In the genomic region with DNA sequence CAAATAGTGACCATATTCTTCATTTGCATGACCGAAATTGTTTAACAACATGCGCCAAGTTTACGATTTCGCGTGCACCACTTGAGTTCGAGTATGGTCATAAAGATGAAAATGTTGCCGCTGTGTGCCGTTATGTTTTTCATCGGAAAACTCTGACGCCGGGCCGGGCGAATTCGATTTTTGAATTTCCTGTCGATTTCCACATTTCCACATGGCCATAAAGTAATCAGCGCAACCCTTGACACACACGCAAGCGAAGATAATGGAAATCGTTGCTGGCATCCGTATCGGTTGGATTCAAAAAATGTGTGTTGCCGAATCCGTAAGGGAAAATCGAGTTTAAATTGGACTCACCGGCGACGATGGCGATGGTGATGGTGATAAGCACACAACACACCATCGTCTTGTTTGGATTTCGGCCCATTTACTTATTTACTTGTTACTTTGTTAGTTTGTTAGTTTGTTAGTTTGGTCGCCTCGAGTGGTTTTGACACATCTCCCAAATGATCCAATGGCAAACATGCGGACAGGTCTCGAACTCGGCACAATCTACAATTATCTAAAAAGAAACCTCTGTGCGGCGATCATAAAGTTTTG, we compare ENCODE assay signal across 1 fruit fly cellular context.
TF ChIP-seq lines count a peak whose summit lies in the region.

No protein-coding gene starts in this region.

TF ChIP-seq in whole organism, embryonic, 481 proteins besides CTCF, POLR2A, EP300 and RAD21 (continued from another document and continues in another):
- no peak for TF ChIP-seq cato (GFP tag; optimal IDR thresholded peaks at IDR 0.05; lab: Kevin White, UChicago; ENCODE audit: borderline replicate concordance)
- peak; percentile 53 for TF ChIP-seq CG5180 (GFP tag; optimal IDR thresholded peaks at IDR 0.05; lab: Kevin White, UChicago)
- no peak for TF ChIP-seq Mad (GFP tag; optimal IDR thresholded peaks at IDR 0.05; lab: Kevin White, UChicago)
- TF ChIP-seq ham (GFP tag; IDR thresholded peaks at IDR 0.05; lab: Robert Waterston, UW): no peak
- TF ChIP-seq Camta (GFP tag; optimal IDR thresholded peaks at IDR 0.05; lab: Kevin White, UChicago): no peak
- TF ChIP-seq pnt (GFP tag; optimal IDR thresholded peaks at IDR 0.05; lab: Kevin White, UChicago): no peak
- TF ChIP-seq dan (GFP tag; IDR thresholded peaks at IDR 0.05; lab: Robert Waterston, UW): no peak
- peak; percentile 34; the same call in 1 of the 3 replicates for TF ChIP-seq zfh1 (GFP tag; IDR thresholded peaks at IDR 0.05; lab: Robert Waterston, UW)
- TF ChIP-seq ATbp (GFP tag; optimal IDR thresholded peaks at IDR 0.05; lab: Kevin White, UChicago): peak; percentile 89
- no peak for TF ChIP-seq D19B (GFP tag; optimal IDR thresholded peaks at IDR 0.05; lab: Kevin White, UChicago)
- peak; percentile 61 for TF ChIP-seq CG11504 (tag; optimal IDR thresholded peaks at IDR 0.05; lab: Kevin White, UChicago)
- peak; percentile 18 for TF ChIP-seq unpg (GFP tag; optimal IDR thresholded peaks at IDR 0.05; lab: Kevin White, UChicago)
- TF ChIP-seq CG1603 (tag; optimal IDR thresholded peaks at IDR 0.05; lab: Kevin White, UChicago): peak; percentile 75
- TF ChIP-seq Dll (GFP tag; IDR thresholded peaks at IDR 0.05; lab: Robert Waterston, UW; ENCODE audit: partially characterized antibody): 0 out of 4 replicates have a peak, but pooled peaks have one; percentile 14
- peak; percentile 48 for TF ChIP-seq CG6254 (GFP tag; optimal IDR thresholded peaks at IDR 0.05; lab: Kevin White, UChicago)
- TF ChIP-seq stc (GFP tag; IDR thresholded peaks at IDR 0.05; lab: Robert Waterston, UW): peak; percentile 22; the same call in 1 of the 2 replicates
- TF ChIP-seq ranshi (GFP tag; IDR thresholded peaks at IDR 0.05; lab: Robert Waterston, UW): no peak; the same call in 1 of the 2 replicates
- peak; percentile 14 for TF ChIP-seq CG12942 (GFP tag; optimal IDR thresholded peaks at IDR 0.05; lab: Kevin White, UChicago)
- TF ChIP-seq CG3838 (GFP tag; optimal IDR thresholded peaks at IDR 0.05; lab: Kevin White, UChicago): peak; percentile 53
- TF ChIP-seq Poxn (GFP tag; IDR thresholded peaks at IDR 0.05; lab: Robert Waterston, UW): no peak
- peak; percentile 76 for TF ChIP-seq CG3407 (GFP tag; optimal IDR thresholded peaks at IDR 0.05; lab: Kevin White, UChicago)
- TF ChIP-seq abd-A (tag; optimal IDR thresholded peaks at IDR 0.05; lab: Kevin White, UChicago): no peak
- no peak for TF ChIP-seq E2f1 (GFP tag; IDR thresholded peaks at IDR 0.05; lab: Robert Waterston, UW)
- peak; percentile 66 for TF ChIP-seq CG7745 (tag; optimal IDR thresholded peaks at IDR 0.05; lab: Kevin White, UChicago)
- TF ChIP-seq MTF-1 (GFP tag; optimal IDR thresholded peaks at IDR 0.05; lab: Kevin White, UChicago; ENCODE audit: borderline replicate concordance): peak; percentile 54
- TF ChIP-seq CG33213 (GFP tag; optimal IDR thresholded peaks at IDR 0.05; lab: Kevin White, UChicago): peak; percentile 8
- TF ChIP-seq CG10366 (GFP tag; IDR thresholded peaks at IDR 0.05; lab: Robert Waterston, UW): no peak; the same call in 1 of the 2 replicates
- peak in 1 of 2 experiments; percentile 43 for TF ChIP-seq chif (GFP tag; optimal IDR thresholded peaks at IDR 0.05; lab: Kevin White, UChicago)
- TF ChIP-seq CG6683 (GFP tag; optimal IDR thresholded peaks at IDR 0.05; lab: Kevin White, UChicago): no peak
- no peak for TF ChIP-seq wdn (GFP tag; IDR thresholded peaks at IDR 0.05; lab: Robert Waterston, UW)
- TF ChIP-seq CG11560 (tag; IDR thresholded peaks at IDR 0.05; lab: Robert Waterston, UW): no peak
- peak; percentile 76 for TF ChIP-seq gsb-n (tag; optimal IDR thresholded peaks at IDR 0.05; lab: Kevin White, UChicago)
- TF ChIP-seq Kr (GFP tag; optimal IDR thresholded peaks at IDR 0.05; lab: Kevin White, UChicago): peak; percentile 49
- TF ChIP-seq lab (GFP tag; optimal IDR thresholded peaks at IDR 0.05; lab: Kevin White, UChicago): peak; percentile 55
- peak; percentile 13 for TF ChIP-seq CG12391 (tag; optimal IDR thresholded peaks at IDR 0.05; lab: Kevin White, UChicago)
- peak; percentile 32; the same call in 1 of the 3 replicates for TF ChIP-seq ase (GFP tag; IDR thresholded peaks at IDR 0.05; lab: Robert Waterston, UW)
- peak in 1 of 2 experiments; percentile 41 for TF ChIP-seq Pdp1 (GFP tag; optimal IDR thresholded peaks at IDR 0.05; lab: Kevin White, UChicago)
- TF ChIP-seq mirr (GFP tag; optimal IDR thresholded peaks at IDR 0.05; lab: Kevin White, UChicago): peak; percentile 25
- peak; percentile 54 for TF ChIP-seq btn (GFP tag; optimal IDR thresholded peaks at IDR 0.05; lab: Kevin White, UChicago)
- peak; percentile 7 for TF ChIP-seq CG10462 (GFP tag; optimal IDR thresholded peaks at IDR 0.05; lab: Kevin White, UChicago)
- peak; percentile 6 for TF ChIP-seq CoRest (tag; optimal IDR thresholded peaks at IDR 0.05; lab: Kevin White, UChicago)
- TF ChIP-seq tup (GFP tag; optimal IDR thresholded peaks at IDR 0.05; lab: Kevin White, UChicago): no peak
- TF ChIP-seq CG6791 (GFP tag; IDR thresholded peaks at IDR 0.05; lab: Robert Waterston, UW; ENCODE audit: partially characterized antibody): no peak
- peak in 1 of 2 experiments; percentile 50 for TF ChIP-seq insv (GFP tag; optimal IDR thresholded peaks at IDR 0.05; lab: Kevin White, UChicago)
- peak; percentile 54 for TF ChIP-seq CG17912 (GFP tag; optimal IDR thresholded peaks at IDR 0.05; lab: Kevin White, UChicago)
- TF ChIP-seq z (GFP tag; IDR thresholded peaks at IDR 0.05; lab: Robert Waterston, UW): 0 out of 3 replicates have a peak, but pooled peaks have one; percentile 28
- TF ChIP-seq dpn (GFP tag; optimal IDR thresholded peaks at IDR 0.05; lab: Kevin White, UChicago): no peak
- TF ChIP-seq amos (GFP tag; IDR thresholded peaks at IDR 0.05; lab: Robert Waterston, UW; ENCODE audit: partially characterized antibody): no peak
- TF ChIP-seq HLH3B (GFP tag; IDR thresholded peaks at IDR 0.05; lab: Robert Waterston, UW): peak; percentile 49; the same call in 1 of the 2 replicates
- no peak for TF ChIP-seq BEAF-32 (GFP tag; optimal IDR thresholded peaks at IDR 0.05; lab: Kevin White, UChicago)
- TF ChIP-seq sens (GFP tag; lab: Kevin White, UChicago): peak; percentile 84
- TF ChIP-seq CG4707 (GFP tag; optimal IDR thresholded peaks at IDR 0.05; lab: Kevin White, UChicago): peak; percentile 72
- peak; percentile 44 for TF ChIP-seq kah (GFP tag; optimal IDR thresholded peaks at IDR 0.05; lab: Kevin White, UChicago)
- no peak for TF ChIP-seq CG8944 (GFP tag; optimal IDR thresholded peaks at IDR 0.05; lab: Kevin White, UChicago)
- 0 out of 3 replicates have a peak, but pooled peaks have one; percentile 60 for TF ChIP-seq gce (GFP tag; IDR thresholded peaks at IDR 0.05; lab: Robert Waterston, UW)
- TF ChIP-seq CG16863 (GFP tag; optimal IDR thresholded peaks at IDR 0.05; lab: Kevin White, UChicago): peak; percentile 46
- TF ChIP-seq twi (tag; optimal IDR thresholded peaks at IDR 0.05; lab: Kevin White, UChicago): peak; percentile 24
- TF ChIP-seq run (tag; optimal IDR thresholded peaks at IDR 0.05; lab: Kevin White, UChicago): peak; percentile 73
- TF ChIP-seq CG12236 (GFP tag; optimal IDR thresholded peaks at IDR 0.05; lab: Kevin White, UChicago): peak; percentile 59
- TF ChIP-seq grn (GFP tag; optimal IDR thresholded peaks at IDR 0.05; lab: Kevin White, UChicago): peak; percentile 87
- TF ChIP-seq ssp (GFP tag; IDR thresholded peaks at IDR 0.05; lab: Robert Waterston, UW): no peak
- no peak for TF ChIP-seq CG12659 (GFP tag; optimal IDR thresholded peaks at IDR 0.05; lab: Kevin White, UChicago)
- no peak for TF ChIP-seq br (optimal IDR thresholded peaks at IDR 0.05; lab: Kevin White, UChicago)
- TF ChIP-seq Hr51 (GFP tag; optimal IDR thresholded peaks at IDR 0.05; lab: Kevin White, UChicago): peak; percentile 17 to 21
- peak; percentile 66 for TF ChIP-seq CG33557 (GFP tag; optimal IDR thresholded peaks at IDR 0.05; lab: Kevin White, UChicago)
- 0 out of 2 replicates have a peak, but pooled peaks have one; percentile 23 for TF ChIP-seq CG32767 (GFP tag; IDR thresholded peaks at IDR 0.05; lab: Robert Waterston, UW)
- no peak for TF ChIP-seq CG9932 (GFP tag; IDR thresholded peaks at IDR 0.05; lab: Robert Waterston, UW)
- peak; percentile 64 for TF ChIP-seq Asciz (GFP tag; optimal IDR thresholded peaks at IDR 0.05; lab: Kevin White, UChicago)
- no peak for TF ChIP-seq GATAe (GFP tag; conservative IDR thresholded peaks at IDR 0.05; lab: Robert Waterston, UW)
- TF ChIP-seq Side (GFP tag; optimal IDR thresholded peaks at IDR 0.05; lab: Kevin White, UChicago): peak; percentile 38
- TF ChIP-seq tio (GFP tag; optimal IDR thresholded peaks at IDR 0.05; lab: Kevin White, UChicago): peak; percentile 3
- no peak for TF ChIP-seq CG7928 (GFP tag; optimal IDR thresholded peaks at IDR 0.05; lab: Kevin White, UChicago)
- peak; percentile 27 for TF ChIP-seq HmgZ (tag; optimal IDR thresholded peaks at IDR 0.05; lab: Kevin White, UChicago)
- TF ChIP-seq CG12769 (tag; optimal IDR thresholded peaks at IDR 0.05; lab: Kevin White, UChicago): peak; percentile 54
- peak; percentile 48 for TF ChIP-seq CG4328 (GFP tag; optimal IDR thresholded peaks at IDR 0.05; lab: Kevin White, UChicago)
- TF ChIP-seq ap (GFP tag; IDR thresholded peaks at IDR 0.05; lab: Robert Waterston, UW): no peak
- peak; percentile 15 for TF ChIP-seq pfk (GFP tag; optimal IDR thresholded peaks at IDR 0.05; lab: Kevin White, UChicago)
- peak; percentile 1 for TF ChIP-seq YL-1 (GFP tag; optimal IDR thresholded peaks at IDR 0.05; lab: Kevin White, UChicago)
- no peak for TF ChIP-seq CG3163 (GFP tag; optimal IDR thresholded peaks at IDR 0.05; lab: Kevin White, UChicago)
- TF ChIP-seq zen (tag; optimal IDR thresholded peaks at IDR 0.05; lab: Kevin White, UChicago): peak; percentile 52
- peak; percentile 39 for TF ChIP-seq CG2116 (GFP tag; optimal IDR thresholded peaks at IDR 0.05; lab: Kevin White, UChicago)
- TF ChIP-seq CG8765 (GFP tag; IDR thresholded peaks at IDR 0.05; lab: Robert Waterston, UW): 0 out of 2 replicates have a peak, but pooled peaks have one; percentile 11
- TF ChIP-seq tll (GFP tag; optimal IDR thresholded peaks at IDR 0.05; lab: Kevin White, UChicago): peak in 1 of 2 experiments; percentile 80
- no peak for TF ChIP-seq knrl (GFP tag; IDR thresholded peaks at IDR 0.05; lab: Robert Waterston, UW; ENCODE audit: partially characterized antibody)
- TF ChIP-seq CG6813 (GFP tag; optimal IDR thresholded peaks at IDR 0.05; lab: Kevin White, UChicago): peak; percentile 83
- TF ChIP-seq Nf-YB (GFP tag; optimal IDR thresholded peaks at IDR 0.05; lab: Kevin White, UChicago): peak; percentile 37
- no peak for TF ChIP-seq CG4282 (GFP tag; optimal IDR thresholded peaks at IDR 0.05; lab: Kevin White, UChicago)
- TF ChIP-seq CG17568 (GFP tag; optimal IDR thresholded peaks at IDR 0.05; lab: Kevin White, UChicago): peak; percentile 61
- peak; percentile 26 for TF ChIP-seq CG1602 (GFP tag; optimal IDR thresholded peaks at IDR 0.05; lab: Kevin White, UChicago)
- TF ChIP-seq Hmr (GFP tag; optimal IDR thresholded peaks at IDR 0.05; lab: Kevin White, UChicago): peak; percentile 19
- peak; percentile 27 for TF ChIP-seq CG34376 (GFP tag; optimal IDR thresholded peaks at IDR 0.05; lab: Kevin White, UChicago)
- 0 out of 2 replicates have a peak, but pooled peaks have one; percentile 10 for TF ChIP-seq vvl (GFP tag; IDR thresholded peaks at IDR 0.05; lab: Robert Waterston, UW)
- peak; percentile 36 for TF ChIP-seq sd (tag; optimal IDR thresholded peaks at IDR 0.05; lab: Kevin White, UChicago)
- TF ChIP-seq chm (GFP tag; IDR thresholded peaks at IDR 0.05; lab: Robert Waterston, UW): peak; percentile 80
- no peak for TF ChIP-seq Doc2 (GFP tag; IDR thresholded peaks at IDR 0.05; lab: Robert Waterston, UW)
- TF ChIP-seq CG11398 (GFP tag; optimal IDR thresholded peaks at IDR 0.05; lab: Kevin White, UChicago): peak; percentile 65
- peak; percentile 10 for TF ChIP-seq MESR4 (GFP tag; optimal IDR thresholded peaks at IDR 0.05; lab: Kevin White, UChicago)
- TF ChIP-seq vnd (GFP tag; IDR thresholded peaks at IDR 0.05; lab: Robert Waterston, UW; ENCODE audit: partially characterized antibody): no peak
- no peak for TF ChIP-seq chn (GFP tag; optimal IDR thresholded peaks at IDR 0.05; lab: Kevin White, UChicago)
- peak; percentile 16 for TF ChIP-seq Fer3 (tag; optimal IDR thresholded peaks at IDR 0.05; lab: Kevin White, UChicago)
- no peak for TF ChIP-seq mld (GFP tag; IDR thresholded peaks at IDR 0.05; lab: Robert Waterston, UW; ENCODE audit: partially characterized antibody)
- no peak for TF ChIP-seq prd (optimal IDR thresholded peaks at IDR 0.05; lab: Kevin White, UChicago)
- peak; percentile 35; the same call in 1 of the 3 replicates for TF ChIP-seq prd (GFP tag; IDR thresholded peaks at IDR 0.05; lab: Robert Waterston, UW)
- 0 out of 3 replicates have a peak, but pooled peaks have one; percentile 28 for TF ChIP-seq so (GFP tag; IDR thresholded peaks at IDR 0.05; lab: Robert Waterston, UW)
- peak; percentile 17 for TF ChIP-seq Fer1 (GFP tag; optimal IDR thresholded peaks at IDR 0.05; lab: Kevin White, UChicago)
- TF ChIP-seq Dip2 (GFP tag; IDR thresholded peaks at IDR 0.05; lab: Robert Waterston, UW): no peak
- no peak for TF ChIP-seq jing (GFP tag; optimal IDR thresholded peaks at IDR 0.05; lab: Kevin White, UChicago)
- no peak for TF ChIP-seq CG6272 (GFP tag; IDR thresholded peaks at IDR 0.05; lab: Robert Waterston, UW)
- no peak for TF ChIP-seq Sry-δ (GFP tag; optimal IDR thresholded peaks at IDR 0.05; lab: Kevin White, UChicago)
- TF ChIP-seq exex (tag; optimal IDR thresholded peaks at IDR 0.05; lab: Kevin White, UChicago): peak; percentile 33
- TF ChIP-seq row (GFP tag; IDR thresholded peaks at IDR 0.05; lab: Robert Waterston, UW): no peak
- TF ChIP-seq bab2 (GFP tag; optimal IDR thresholded peaks at IDR 0.05; lab: Kevin White, UChicago): peak; percentile 58
- TF ChIP-seq CG2678 (tag; optimal IDR thresholded peaks at IDR 0.05; lab: Kevin White, UChicago): peak; percentile 64
- peak; percentile 14 for TF ChIP-seq HHEX (GFP tag; optimal IDR thresholded peaks at IDR 0.05; lab: Kevin White, UChicago)
- TF ChIP-seq CG6854 (GFP tag; optimal IDR thresholded peaks at IDR 0.05; lab: Kevin White, UChicago): no peak
- TF ChIP-seq CG18476 (GFP tag; optimal IDR thresholded peaks at IDR 0.05; lab: Kevin White, UChicago): peak; percentile 8
- peak; percentile 29; the same call in 1 of the 2 replicates for TF ChIP-seq E2f2 (GFP tag; IDR thresholded peaks at IDR 0.05; lab: Robert Waterston, UW)
- TF ChIP-seq caup (GFP tag; optimal IDR thresholded peaks at IDR 0.05; lab: Kevin White, UChicago; ENCODE audit: severe bottlenecking): peak; percentile 20
- TF ChIP-seq aop (GFP tag; IDR thresholded peaks at IDR 0.05; lab: Robert Waterston, UW): no peak
- peak; percentile 43 for TF ChIP-seq dmrt99B (tag; optimal IDR thresholded peaks at IDR 0.05; lab: Kevin White, UChicago)
- peak; percentile 22 for TF ChIP-seq CG17385 (GFP tag; optimal IDR thresholded peaks at IDR 0.05; lab: Kevin White, UChicago)
